Fruit fly (Drosophila melanogaster): ENCODE data around the gene Ipp.

- TF ChIP-seq h (GFP tag; optimal IDR thresholded peaks at IDR 0.05) (no peak), Dfd (GFP tag; optimal IDR thresholded peaks at IDR 0.05) (no peak), usp (GFP tag; optimal IDR thresholded peaks at IDR 0.05) (no peak)
Observed at dm6 chr3R:13990109-13990508, 31.5 kb downstream of the Ipp start.
